Fruit fly (Drosophila melanogaster) whole organism, embryonic: Measurements from ENCODE around the gene CG2865.

ENCODE experiments used
- CG12299 ChIP-seq: fragments of 200-800 bp; sonication (Bioruptor generic); optimal IDR thresholded peaks from 2 replicates; lab custom pipeline; 2018; ENCODE audit warnings: missing biosample characterization, mild to moderate bottlenecking, missing genetic modification characterization
- CG12659 ChIP-seq: fragments of 200-800 bp; sonication (Bioruptor generic); optimal IDR thresholded peaks from 3 replicates; lab custom pipeline; 2017; ENCODE audit warnings: mild to moderate bottlenecking, missing biosample characterization, missing genetic modification reagents, missing genetic modification characterization
- CG13424 ChIP-seq: fragments of 200-800 bp; sonication (Bioruptor generic); optimal IDR thresholded peaks from 2 replicates; lab custom pipeline; 2019; ENCODE audit warnings: missing biosample characterization, mild to moderate bottlenecking, missing genetic modification characterization, moderate library complexity
- CG13775 ChIP-seq: fragments of 200-800 bp; sonication (Bioruptor generic); optimal IDR thresholded peaks from 3 replicates; lab custom pipeline; 2017; ENCODE audit warnings: missing biosample characterization, mild to moderate bottlenecking, missing genetic modification characterization
- CG15269 ChIP-seq: fragments of 200-800 bp; sonication (Bioruptor generic); optimal IDR thresholded peaks from 2 replicates; lab custom pipeline; 2018; ENCODE audit warnings: missing biosample characterization, mild to moderate bottlenecking, missing genetic modification characterization, moderate library complexity
- CG1647 ChIP-seq: fragments of 200-800 bp; sonication (Bioruptor generic); optimal IDR thresholded peaks from 3 replicates; lab custom pipeline; 2016; ENCODE audit warnings: missing biosample characterization, missing genetic modification characterization
- CG17359 ChIP-seq: fragments of 200-800 bp; sonication (Bioruptor generic); optimal IDR thresholded peaks from 3 replicates; lab custom pipeline; 2018; ENCODE audit warnings: missing biosample characterization, mild to moderate bottlenecking, missing genetic modification characterization, moderate library complexity
- CG18619 ChIP-seq: fragments of 200-800 bp; sonication (Bioruptor generic); optimal IDR thresholded peaks from 3 replicates; lab custom pipeline; 2017; ENCODE audit warnings: missing biosample characterization, mild to moderate bottlenecking, missing genetic modification characterization
- CG18764 ChIP-seq: fragments of 200-800 bp; sonication (Bioruptor generic); optimal IDR thresholded peaks from 3 replicates; lab custom pipeline; 2016; ENCODE audit warnings: missing biosample characterization, missing genetic modification characterization
- CG3847 ChIP-seq: fragments of 200-800 bp; sonication (Bioruptor generic); IDR thresholded peaks from 2 replicates; pipeline ENCODE4 v1.3.6; 2022; ENCODE audit warnings: missing biosample characterization, missing genetic modification characterization
- CG4328 ChIP-seq: fragments of 200-800 bp; sonication (Bioruptor generic); optimal IDR thresholded peaks from 3 replicates; lab custom pipeline; 2017; ENCODE audit warnings: missing biosample characterization, missing genetic modification reagents, missing genetic modification characterization
- CG4617 ChIP-seq: fragments of 200-800 bp; sonication (Bioruptor generic); optimal IDR thresholded peaks from 3 replicates; lab custom pipeline; 2016; ENCODE audit warnings: missing biosample characterization, missing genetic modification characterization, borderline replicate concordance
- CG4820 ChIP-seq: fragments of 200-800 bp; sonication (Bioruptor generic); optimal IDR thresholded peaks from 3 replicates; lab custom pipeline; 2016; ENCODE audit warnings: missing biosample characterization, missing genetic modification characterization
- CG6765 ChIP-seq: fragments of 200-800 bp; sonication (Bioruptor generic); optimal IDR thresholded peaks from 3 replicates; lab custom pipeline; 2017; ENCODE audit warnings: missing biosample characterization, mild to moderate bottlenecking, missing genetic modification characterization
- CG8944 ChIP-seq: fragments of 200-800 bp; sonication (Bioruptor generic); optimal IDR thresholded peaks from 3 replicates; lab custom pipeline; 2016; ENCODE audit warnings: missing biosample characterization, missing genetic modification characterization
- CG9609 ChIP-seq: fragments of 200-800 bp; sonication (Bioruptor generic); optimal IDR thresholded peaks from 3 replicates; lab custom pipeline; 2016; ENCODE audit warnings: missing biosample characterization, missing genetic modification characterization
- Chrac-16 ChIP-seq: fragments of 200-800 bp; sonication (Bioruptor generic); optimal IDR thresholded peaks from 3 replicates; lab custom pipeline; 2016; ENCODE audit warnings: missing biosample characterization, missing genetic modification characterization
- Doc3 ChIP-seq: fragments of 200-800 bp; sonication (Bioruptor generic); IDR thresholded peaks from 3 replicates; pipeline ENCODE4 v1.3.6; 2022; ENCODE audit warnings: missing biosample characterization, missing genetic modification characterization; ENCODE audit not compliant: partially characterized antibody
- H2.0 ChIP-seq: fragments of 200-800 bp; sonication (Bioruptor generic); IDR thresholded peaks from 2 replicates; pipeline ENCODE4 v1.3.6; 2022; ENCODE audit warnings: missing biosample characterization, missing genetic modification characterization
- HLH54F ChIP-seq: fragments of 200-800 bp; sonication (Bioruptor generic); optimal IDR thresholded peaks from 3 replicates; lab custom pipeline; 2016; ENCODE audit warnings: missing biosample characterization, missing genetic modification characterization
- Hand ChIP-seq: fragments of 200-800 bp; sonication (Bioruptor generic); optimal IDR thresholded peaks from 2 replicates; lab custom pipeline; 2017; ENCODE audit warnings: mild to moderate bottlenecking, missing biosample characterization, missing genetic modification reagents, missing genetic modification characterization
- Mad ChIP-seq: fragments of 200-800 bp; sonication (Bioruptor generic); optimal IDR thresholded peaks from 2 replicates; lab custom pipeline; 2016; ENCODE audit warnings: missing biosample characterization, missing genetic modification characterization
- Max ChIP-seq: fragments of 200-800 bp; sonication (Bioruptor generic); optimal IDR thresholded peaks from 2 replicates; lab custom pipeline; 2016; ENCODE audit warnings: missing biosample characterization, mild to moderate bottlenecking, missing genetic modification characterization
- Mrtf ChIP-seq: fragments of 200-800 bp; sonication (Bioruptor generic); IDR thresholded peaks from 3 replicates; pipeline ENCODE4 v1.3.6; 2022; ENCODE audit warnings: missing biosample characterization, missing genetic modification characterization
- NFAT ChIP-seq: fragments of 200-800 bp; sonication (Bioruptor generic); IDR thresholded peaks from 2 replicates; pipeline ENCODE4 v1.3.6; 2022; ENCODE audit warnings: missing biosample characterization, missing genetic modification characterization
- Ptx1 ChIP-seq: fragments of 200-800 bp; sonication (Bioruptor generic); IDR thresholded peaks from 2 replicates; pipeline ENCODE4 v1.3.6; 2022; ENCODE audit warnings: missing biosample characterization, missing genetic modification characterization
- Xbp1 ChIP-seq: fragments of 200-800 bp; sonication (Bioruptor generic); optimal IDR thresholded peaks from 3 replicates; lab custom pipeline; 2016; ENCODE audit warnings: missing biosample characterization, mild to moderate bottlenecking, missing genetic modification characterization
- br ChIP-seq: fragments of >200 bp; optimal IDR thresholded peaks from 2 replicates; lab custom pipeline; 2017
- chinmo ChIP-seq: fragments of 200-800 bp; sonication (Bioruptor generic); IDR thresholded peaks from 4 replicates; pipeline ENCODE4 v1.3.6; 2022; ENCODE audit warnings: missing biosample characterization, missing genetic modification characterization; ENCODE audit not compliant: partially characterized antibody
- crc ChIP-seq: fragments of 200-800 bp; sonication (Bioruptor generic); optimal IDR thresholded peaks from 2 replicates; lab custom pipeline; 2016; ENCODE audit warnings: missing biosample characterization, missing genetic modification characterization
- eve ChIP-seq, 2 experiments: fragments of >200 bp; optimal IDR thresholded peaks; 2 replicates each; lab custom pipeline; 2017; ENCODE audit warnings: missing biosample characterization in 2 of 2, missing genetic modification characterization in 2 of 2
- exex ChIP-seq: fragments of 200-800 bp; sonication (Bioruptor generic); optimal IDR thresholded peaks from 4 replicates; lab custom pipeline; 2018; ENCODE audit warnings: missing biosample characterization, mild to moderate bottlenecking, missing genetic modification characterization, moderate library complexity
- fru ChIP-seq: fragments of >200 bp; optimal IDR thresholded peaks from 2 replicates; lab custom pipeline; 2017
- fu2 ChIP-seq: fragments of 200-800 bp; sonication (Bioruptor generic); optimal IDR thresholded peaks from 2 replicates; lab custom pipeline; 2016; ENCODE audit warnings: missing biosample characterization, missing genetic modification characterization
- gfzf ChIP-seq: fragments of 200-800 bp; sonication (Bioruptor generic); optimal IDR thresholded peaks from 2 replicates; lab custom pipeline; 2016; ENCODE audit warnings: missing biosample characterization, mild to moderate bottlenecking, missing genetic modification characterization, moderate library complexity
- her ChIP-seq: fragments of 200-800 bp; sonication (Bioruptor generic); optimal IDR thresholded peaks from 2 replicates; lab custom pipeline; 2016; ENCODE audit warnings: missing biosample characterization, missing genetic modification characterization
- lab ChIP-seq: fragments of 200-800 bp; sonication (Bioruptor generic); optimal IDR thresholded peaks from 3 replicates; lab custom pipeline; 2017; ENCODE audit warnings: missing biosample characterization, missing genetic modification characterization, mild to moderate bottlenecking, moderate library complexity, missing genetic modification reagents
- maf-S ChIP-seq: fragments of 200-800 bp; sonication (Bioruptor generic); optimal IDR thresholded peaks from 2 replicates; lab custom pipeline; 2016; ENCODE audit warnings: missing biosample characterization, missing genetic modification characterization
- nerfin-2 ChIP-seq: fragments of 200-800 bp; sonication (Bioruptor generic); IDR thresholded peaks from 2 replicates; pipeline ENCODE4 v1.3.6; 2022; ENCODE audit warnings: missing biosample characterization, missing genetic modification characterization; ENCODE audit not compliant: partially characterized antibody
- nom ChIP-seq: fragments of 200-800 bp; sonication (Bioruptor generic); optimal IDR thresholded peaks from 2 replicates; lab custom pipeline; 2017; ENCODE audit warnings: missing biosample characterization, missing genetic modification characterization, mild to moderate bottlenecking, moderate library complexity, missing genetic modification reagents
- otp ChIP-seq: fragments of 200-800 bp; sonication (Bioruptor generic); IDR thresholded peaks from 3 replicates; pipeline ENCODE4, ENCODE4 v1.3.6; 2022; ENCODE audit warnings: missing biosample characterization, missing genetic modification characterization
- pzg ChIP-seq: fragments of 200-800 bp; sonication (Bioruptor generic); optimal IDR thresholded peaks from 3 replicates; lab custom pipeline; 2018; ENCODE audit warnings: missing biosample characterization, mild to moderate bottlenecking, missing genetic modification characterization, moderate library complexity
- sd ChIP-seq: fragments of 200-800 bp; sonication (Bioruptor generic); optimal IDR thresholded peaks from 3 replicates; lab custom pipeline; 2018; ENCODE audit warnings: missing biosample characterization, mild to moderate bottlenecking, missing genetic modification characterization, moderate library complexity
- seq ChIP-seq: fragments of 200-800 bp; sonication (Bioruptor generic); IDR thresholded peaks from 2 replicates; pipeline ENCODE4 v1.3.6; 2022; ENCODE audit warnings: missing biosample characterization, missing genetic modification characterization
- sob ChIP-seq: fragments of 200-800 bp; sonication (Bioruptor generic); IDR thresholded peaks from 2 replicates; pipeline ENCODE4 v1.3.6; 2022; ENCODE audit warnings: missing biosample characterization, missing genetic modification characterization
- stc ChIP-seq: fragments of 200-800 bp; sonication (Bioruptor generic); IDR thresholded peaks from 2 replicates; pipeline ENCODE4 v1.3.6; 2022; ENCODE audit warnings: missing biosample characterization, missing genetic modification characterization
- stwl ChIP-seq: fragments of 200-800 bp; sonication (Bioruptor generic); optimal IDR thresholded peaks from 3 replicates; lab custom pipeline; 2018; ENCODE audit warnings: missing biosample characterization, mild to moderate bottlenecking, missing genetic modification characterization, moderate library complexity
- trh ChIP-seq: fragments of 200-800 bp; sonication (Bioruptor generic); optimal IDR thresholded peaks from 2 replicates; lab custom pipeline; 2016; ENCODE audit warnings: missing biosample characterization, missing genetic modification characterization
- zf30C ChIP-seq: fragments of 200-800 bp; sonication (Bioruptor generic); optimal IDR thresholded peaks from 3 replicates; lab custom pipeline; 2018; ENCODE audit warnings: missing biosample characterization, mild to moderate bottlenecking, missing genetic modification characterization

Gene CG2865

dm6 chrX:2303771-2304513 lies 10.7 kb upstream of the CG2865 start (continued):
- TF ChIP-seq HLH54F (GFP tag; lab: Kevin White, UChicago) (peak; percentile 94), otp (peak; percentile 70; the same call in 1 of the 3 replicates), br (lab: Kevin White, UChicago) (no peak), stwl (no peak), seq (GFP tag; lab: Robert Waterston, UW) (peak; percentile 90), CG12299 (tag; lab: Kevin White, UChicago) (peak; percentile 87), lab (GFP tag; lab: Kevin White, UChicago) (peak; percentile 94), fru (lab: Kevin White, UChicago) (no peak), CG1647 (GFP tag; lab: Kevin White, UChicago) (peak; percentile 86), CG15269 (peak; percentile 87), her (peak; percentile 91), gfzf (GFP tag; lab: Kevin White, UChicago) (no peak), Xbp1 (peak; percentile 90), Chrac-16 (GFP tag; lab: Kevin White, UChicago) (peak; percentile 92), CG6765 (GFP tag; lab: Kevin White, UChicago) (peak; percentile 82), chinmo (GFP tag; lab: Robert Waterston, UW) (peak; percentile 77; the same call in 3 of the 4 replicates), Mrtf (GFP tag; lab: Robert Waterston, UW) (peak; percentile 60; the same call in 1 of the 3 replicates), H2.0 (peak; percentile 78), CG4820 (GFP tag; lab: Kevin White, UChicago) (peak; percentile 82), eve (GFP tag; optimal IDR thresholded peaks at IDR 0.05; lab: Kevin White, UChicago) (peak in 1 of 2 experiments; percentile 97), CG8944 (peak; percentile 92), nerfin-2 (no peak), stc (GFP tag; lab: Robert Waterston, UW) (peak; percentile 82), Ptx1 (GFP tag; lab: Robert Waterston, UW) (peak; percentile 83), CG3847 (GFP tag; lab: Robert Waterston, UW) (peak; percentile 87), CG4617 (GFP tag; lab: Kevin White, UChicago) (peak; percentile 67), Doc3 (GFP tag; lab: Robert Waterston, UW) (no peak), Hand (GFP tag; lab: Kevin White, UChicago) (peak; percentile 87), CG18619 (GFP tag; lab: Kevin White, UChicago) (peak; percentile 85), Max (peak; percentile 76), CG17359 (tag; lab: Kevin White, UChicago) (peak; percentile 86), Mad (GFP tag; lab: Kevin White, UChicago) (peak; percentile 93), pzg (GFP tag; lab: Kevin White, UChicago) (no peak), sob (GFP tag; lab: Robert Waterston, UW) (peak; percentile 84), zf30C (GFP tag; lab: Kevin White, UChicago) (no peak), sd (tag; lab: Kevin White, UChicago) (peak; percentile 39), CG9609 (GFP tag; lab: Kevin White, UChicago) (peak; percentile 93), trh (peak; percentile 62), CG4328 (GFP tag; lab: Kevin White, UChicago) (peak; percentile 70), nom (GFP tag; lab: Kevin White, UChicago) (peak; percentile 78), fu2 (peak; percentile 94), exex (tag; lab: Kevin White, UChicago) (peak; percentile 54), NFAT (GFP tag; lab: Robert Waterston, UW) (peak; percentile 44; the same call in 1 of the 2 replicates), maf-S (GFP tag; lab: Kevin White, UChicago) (peak; percentile 86), CG13775 (GFP tag; lab: Kevin White, UChicago) (peak; percentile 87), CG12659 (GFP tag; lab: Kevin White, UChicago) (peak; percentile 90), CG13424 (tag; lab: Kevin White, UChicago) (peak; percentile 89), crc (GFP tag; lab: Kevin White, UChicago) (peak; percentile 73), CG18764 (GFP tag; lab: Kevin White, UChicago) (peak; percentile 76)
